Worm (Caenorhabditis elegans) whole organism, L3 larva: Measurements from ENCODE around the gene unc-103.

Experiments
- ceh-82 ChIP-seq: fragments of 150-350 bp; optimal IDR thresholded peaks from 2 replicates; lab custom pipeline; 2014; ENCODE audit warnings: missing biosample characterization, missing genetic modification characterization
- nhr-25 ChIP-seq: sonication (generic microtip); optimal IDR thresholded peaks from 2 replicates; lab custom pipeline; 2017; ENCODE audit warnings: missing biosample characterization, missing genetic modification characterization
- nhr-67 ChIP-seq: fragments of 150-350 bp; optimal IDR thresholded peaks from 2 replicates; lab custom pipeline; 2014; ENCODE audit warnings: missing biosample characterization, missing genetic modification characterization

- no peak for TF ChIP-seq nhr-67 (tag; lab: Kevin White, UChicago)
- TF ChIP-seq ceh-82 (tag; lab: Kevin White, UChicago), result no peak
- no peak for TF ChIP-seq nhr-25 (tag; lab: Kevin White, UChicago)
Observed at ce11 chrIII:4107929-4108520, 7.2 kb upstream of the unc-103 start.
